Worm (Caenorhabditis elegans) whole organism, L2 larva: ENCODE results near the gene sdc-2.

Experiments used
- R02D3.7 ChIP-seq: fragments of 150-350 bp; optimal IDR thresholded peaks from 2 replicates; lab custom pipeline; 2014; ENCODE audit warnings: missing biosample characterization, missing genetic modification characterization
- lin-13 ChIP-seq: fragments of 150-350 bp; optimal IDR thresholded peaks from 2 replicates; lab custom pipeline; 2014; ENCODE audit warnings: missing biosample characterization, missing genetic modification reagents, missing genetic modification characterization
- mab-5 ChIP-seq: fragments of 150-350 bp; optimal IDR thresholded peaks from 2 replicates; lab custom pipeline; 2014; ENCODE audit warnings: missing biosample characterization, missing genetic modification characterization
- nhr-11 ChIP-seq: fragments of 150-350 bp; optimal IDR thresholded peaks from 2 replicates; lab custom pipeline; 2014; ENCODE audit warnings: missing biosample characterization, missing genetic modification characterization
- snpc-4 ChIP-seq: fragments of 150-350 bp; optimal IDR thresholded peaks from 2 replicates; lab custom pipeline; 2014; ENCODE audit warnings: missing biosample characterization, missing genetic modification characterization
- zag-1 ChIP-seq: fragments of 150-350 bp; optimal IDR thresholded peaks from 2 replicates; lab custom pipeline; 2014; ENCODE audit warnings: missing biosample characterization, missing genetic modification characterization

ce11 chrX:11555527-11556137 lies 33.1 kb downstream of the sdc-2 start:
- TF ChIP-seq zag-1 (no peak), R02D3.7 (tag; lab: Kevin White, UChicago) (no peak), snpc-4 (tag; lab: Kevin White, UChicago) (no peak), nhr-11 (tag; lab: Kevin White, UChicago) (no peak), mab-5 (tag; lab: Kevin White, UChicago) (no peak), lin-13 (GFP tag; lab: Kevin White, UChicago) (no peak)
